Fruit fly (Drosophila melanogaster) whole organism, embryonic: ENCODE measurements around the gene Kr-h1.

Experiments used
- ATbp ChIP-seq: fragments of 200-800 bp; sonication (Bioruptor generic); optimal IDR thresholded peaks from 2 replicates; lab custom pipeline; 2017; ENCODE audit warnings: missing biosample characterization, mild to moderate bottlenecking, missing genetic modification characterization, missing genetic modification reagents
- Aef1 ChIP-seq: fragments of 200-800 bp; sonication (Bioruptor generic); IDR thresholded peaks from 3 replicates; pipeline ENCODE4 v1.3.6; 2022; ENCODE audit warnings: missing biosample characterization, missing genetic modification characterization
- CG10147 ChIP-seq: fragments of 200-800 bp; sonication (Bioruptor generic); optimal IDR thresholded peaks from 2 replicates; lab custom pipeline; 2019; ENCODE audit warnings: missing biosample characterization, mild to moderate bottlenecking, missing genetic modification characterization, moderate library complexity
- CG1024 ChIP-seq: fragments of 200-800 bp; sonication (Bioruptor generic); IDR thresholded peaks from 2 replicates; pipeline ENCODE4 v1.3.6; 2022; ENCODE audit warnings: missing biosample characterization, missing genetic modification characterization
- CG11696 ChIP-seq: fragments of 200-800 bp; sonication (Bioruptor generic); IDR thresholded peaks from 2 replicates; pipeline ENCODE4 v1.3.6; 2022; ENCODE audit warnings: missing biosample characterization, missing genetic modification characterization
- CG12155 ChIP-seq: fragments of 200-800 bp; sonication (Bioruptor generic); optimal IDR thresholded peaks from 3 replicates; lab custom pipeline; 2016; ENCODE audit warnings: missing biosample characterization, missing genetic modification characterization
- CG12391 ChIP-seq: fragments of 200-800 bp; sonication (Bioruptor generic); optimal IDR thresholded peaks from 3 replicates; lab custom pipeline; 2018; ENCODE audit warnings: missing biosample characterization, mild to moderate bottlenecking, missing genetic modification characterization, moderate library complexity
- CG12769 ChIP-seq: fragments of 200-800 bp; sonication (Bioruptor generic); optimal IDR thresholded peaks from 2 replicates; lab custom pipeline; 2019; ENCODE audit warnings: missing biosample characterization, mild to moderate bottlenecking, missing genetic modification characterization, moderate library complexity
- CG12942 ChIP-seq: fragments of 200-800 bp; sonication (Bioruptor generic); optimal IDR thresholded peaks from 3 replicates; lab custom pipeline; 2016; ENCODE audit warnings: missing biosample characterization, missing genetic modification characterization
- CG13123 ChIP-seq: fragments of 200-800 bp; sonication (Bioruptor generic); optimal IDR thresholded peaks from 2 replicates; lab custom pipeline; 2016; ENCODE audit warnings: missing biosample characterization, missing genetic modification characterization
- CG14965 ChIP-seq: fragments of 200-800 bp; sonication (Bioruptor generic); optimal IDR thresholded peaks from 2 replicates; lab custom pipeline; 2016; ENCODE audit warnings: missing biosample characterization, missing genetic modification characterization, borderline replicate concordance
- CG15479 ChIP-seq: fragments of 200-800 bp; sonication (Bioruptor generic); optimal IDR thresholded peaks from 3 replicates; lab custom pipeline; 2019; ENCODE audit warnings: missing biosample characterization, mild to moderate bottlenecking, missing genetic modification characterization, moderate library complexity
- CG17385 ChIP-seq: fragments of 200-800 bp; sonication (Bioruptor generic); optimal IDR thresholded peaks from 3 replicates; lab custom pipeline; 2018; ENCODE audit warnings: missing biosample characterization, mild to moderate bottlenecking, missing genetic modification characterization
- CG30403 ChIP-seq: fragments of 200-800 bp; sonication (Bioruptor generic); optimal IDR thresholded peaks from 3 replicates; lab custom pipeline; 2016; ENCODE audit warnings: missing biosample characterization, missing genetic modification characterization
- CG31388 ChIP-seq: fragments of 200-800 bp; sonication (Bioruptor generic); optimal IDR thresholded peaks from 2 replicates; lab custom pipeline; 2016; ENCODE audit warnings: missing biosample characterization, missing genetic modification characterization
- CG33213 ChIP-seq: fragments of 200-800 bp; sonication (Bioruptor generic); optimal IDR thresholded peaks from 3 replicates; lab custom pipeline; 2016; ENCODE audit warnings: missing biosample characterization, missing genetic modification characterization
- CG3838 ChIP-seq: fragments of 200-800 bp; sonication (Bioruptor generic); optimal IDR thresholded peaks from 3 replicates; lab custom pipeline; 2016; ENCODE audit warnings: missing biosample characterization, missing genetic modification characterization
- CG4282 ChIP-seq: fragments of 200-800 bp; sonication (Bioruptor generic); optimal IDR thresholded peaks from 2 replicates; lab custom pipeline; 2016; ENCODE audit warnings: missing biosample characterization, missing genetic modification characterization
- CG6689 ChIP-seq: fragments of 200-800 bp; sonication (Bioruptor generic); IDR thresholded peaks from 2 replicates; pipeline ENCODE4 v1.3.6; 2022; ENCODE audit warnings: missing biosample characterization, missing genetic modification characterization
- CG7271 ChIP-seq: fragments of 200-800 bp; sonication (Bioruptor generic); optimal IDR thresholded peaks from 2 replicates; lab custom pipeline; 2018; ENCODE audit warnings: missing biosample characterization, mild to moderate bottlenecking, missing genetic modification characterization, moderate library complexity
- CG7372 ChIP-seq: fragments of 200-800 bp; sonication (Bioruptor generic); IDR thresholded peaks from 2 replicates; pipeline ENCODE4 v1.3.6; 2022; ENCODE audit warnings: missing biosample characterization, missing genetic modification characterization
- CG9437 ChIP-seq: fragments of 200-800 bp; sonication (Bioruptor generic); optimal IDR thresholded peaks from 2 replicates; lab custom pipeline; 2018; ENCODE audit warnings: missing biosample characterization, mild to moderate bottlenecking, missing genetic modification characterization
- CG9797 ChIP-seq: fragments of 200-800 bp; sonication (Bioruptor generic); optimal IDR thresholded peaks from 3 replicates; lab custom pipeline; 2018; ENCODE audit warnings: missing biosample characterization, mild to moderate bottlenecking, missing genetic modification characterization
- CrebB ChIP-seq: fragments of 200-800 bp; sonication (Bioruptor generic); optimal IDR thresholded peaks from 3 replicates; lab custom pipeline; 2018; ENCODE audit warnings: missing biosample characterization, mild to moderate bottlenecking, missing genetic modification characterization
- Deaf1 ChIP-seq: fragments of 200-800 bp; optimal IDR thresholded peaks from 3 replicates; lab custom pipeline; 2019; ENCODE audit warnings: missing biosample characterization, mild to moderate bottlenecking, missing genetic modification characterization, moderate library complexity
- Dfd ChIP-seq, 2 experiments: fragments of >200 bp; optimal IDR thresholded peaks; 2 replicates each; lab custom pipeline; 2017; ENCODE audit warnings: missing biosample characterization in 2 of 2, missing genetic modification characterization in 2 of 2
- Dref ChIP-seq: fragments of 200-800 bp; sonication (Bioruptor generic); IDR thresholded peaks from 2 replicates; pipeline ENCODE4 v1.3.6; 2022; ENCODE audit warnings: missing biosample characterization, missing genetic modification characterization
- Drgx ChIP-seq: fragments of 200-800 bp; sonication (Bioruptor generic); IDR thresholded peaks from 2 replicates; pipeline ENCODE4 v1.3.6; 2022; ENCODE audit warnings: missing biosample characterization, missing genetic modification characterization
- Fer2 ChIP-seq: fragments of 200-800 bp; sonication (Bioruptor generic); optimal IDR thresholded peaks from 2 replicates; lab custom pipeline; 2018; ENCODE audit warnings: missing biosample characterization, mild to moderate bottlenecking, missing genetic modification characterization, moderate library complexity
- Fer3 ChIP-seq: fragments of 200-800 bp; sonication (Bioruptor generic); optimal IDR thresholded peaks from 2 replicates; lab custom pipeline; 2018; ENCODE audit warnings: missing biosample characterization, mild to moderate bottlenecking, missing genetic modification characterization, moderate library complexity
- HHEX ChIP-seq: fragments of 200-800 bp; sonication (Bioruptor generic); optimal IDR thresholded peaks from 3 replicates; lab custom pipeline; 2017; ENCODE audit warnings: missing biosample characterization, mild to moderate bottlenecking, missing genetic modification characterization, missing genetic modification reagents
- NC2α ChIP-seq: fragments of 200-800 bp; sonication (Bioruptor generic); optimal IDR thresholded peaks from 2 replicates; lab custom pipeline; 2016; ENCODE audit warnings: missing biosample characterization, missing genetic modification characterization
- Poxn ChIP-seq: fragments of 200-800 bp; sonication (Bioruptor generic); IDR thresholded peaks from 2 replicates; pipeline ENCODE4 v1.3.6; 2022; ENCODE audit warnings: missing biosample characterization, missing genetic modification characterization
- Scr ChIP-seq: fragments of 200-800 bp; sonication (Bioruptor generic); IDR thresholded peaks from 2 replicates; pipeline ENCODE4 v1.3.6; 2022; ENCODE audit warnings: missing biosample characterization, missing genetic modification characterization; ENCODE audit not compliant: partially characterized antibody
- Trl ChIP-seq, 3 experiments: fragments of >200 bp in 2 of 3; fragments of 200-800 bp in 1 of 3; sonication (Bioruptor generic) in 1 of 3; optimal IDR thresholded peaks; 2 replicates in 1 of 3; 3 replicates in 2 of 3; lab custom pipeline; 2016 to 2017; ENCODE audit warnings: missing biosample characterization in 1 of 3, missing genetic modification characterization in 1 of 3
- ara ChIP-seq: fragments of 200-800 bp; sonication (Bioruptor generic); IDR thresholded peaks from 2 replicates; pipeline ENCODE4 v1.3.6; 2022; ENCODE audit warnings: missing biosample characterization, missing genetic modification characterization
- ato ChIP-seq: fragments of 200-800 bp; sonication (Bioruptor generic); IDR thresholded peaks from 2 replicates; pipeline ENCODE4 v1.3.6; 2022; ENCODE audit warnings: missing biosample characterization, missing genetic modification characterization; ENCODE audit not compliant: partially characterized antibody
- dimm ChIP-seq: fragments of 200-800 bp; sonication (Bioruptor generic); IDR thresholded peaks from 2 replicates; pipeline ENCODE4 v1.3.6; 2022; ENCODE audit warnings: missing biosample characterization, missing genetic modification characterization
- dm ChIP-seq: fragments of 200-800 bp; sonication (Bioruptor generic); optimal IDR thresholded peaks from 3 replicates; lab custom pipeline; 2016; ENCODE audit warnings: missing biosample characterization, missing genetic modification characterization
- ewg ChIP-seq: fragments of 200-800 bp; sonication (Bioruptor generic); optimal IDR thresholded peaks from 3 replicates; lab custom pipeline; 2017; ENCODE audit warnings: mild to moderate bottlenecking, missing biosample characterization, missing genetic modification reagents, missing genetic modification characterization
- gfzf ChIP-seq: fragments of 200-800 bp; sonication (Bioruptor generic); optimal IDR thresholded peaks from 2 replicates; lab custom pipeline; 2016; ENCODE audit warnings: missing biosample characterization, mild to moderate bottlenecking, missing genetic modification characterization, moderate library complexity
- gsb ChIP-seq: fragments of 200-800 bp; sonication (Bioruptor generic); IDR thresholded peaks from 2 replicates; pipeline ENCODE4 v1.3.6; 2022; ENCODE audit warnings: missing biosample characterization, missing genetic modification characterization
- h ChIP-seq: fragments of >200 bp; optimal IDR thresholded peaks from 2 replicates; lab custom pipeline; 2017
- kah ChIP-seq: fragments of 200-800 bp; sonication (Bioruptor generic); optimal IDR thresholded peaks from 2 replicates; lab custom pipeline; 2018; ENCODE audit warnings: missing biosample characterization, mild to moderate bottlenecking, missing genetic modification characterization
- mirr ChIP-seq: fragments of 200-800 bp; sonication (Bioruptor generic); optimal IDR thresholded peaks from 3 replicates; lab custom pipeline; 2018; ENCODE audit warnings: missing biosample characterization, mild to moderate bottlenecking, missing genetic modification characterization
- nerfin-1 ChIP-seq: fragments of 200-800 bp; sonication (Bioruptor generic); optimal IDR thresholded peaks from 3 replicates; lab custom pipeline; 2019; ENCODE audit warnings: missing biosample characterization, mild to moderate bottlenecking, missing genetic modification characterization, moderate library complexity
- oc ChIP-seq: fragments of 200-800 bp; sonication (Bioruptor generic); optimal IDR thresholded peaks from 2 replicates; lab custom pipeline; 2018; ENCODE audit warnings: missing biosample characterization, mild to moderate bottlenecking, missing genetic modification characterization, moderate library complexity
- pfk ChIP-seq: fragments of 200-800 bp; sonication (Bioruptor generic); optimal IDR thresholded peaks from 2 replicates; lab custom pipeline; 2018; ENCODE audit warnings: missing biosample characterization, mild to moderate bottlenecking, missing genetic modification characterization, moderate library complexity
- stc ChIP-seq: fragments of 200-800 bp; sonication (Bioruptor generic); IDR thresholded peaks from 2 replicates; pipeline ENCODE4 v1.3.6; 2022; ENCODE audit warnings: missing biosample characterization, missing genetic modification characterization
- toy ChIP-seq: fragments of 200-800 bp; sonication (Bioruptor generic); IDR thresholded peaks from 2 replicates; pipeline ENCODE4 v1.3.6; 2022; ENCODE audit warnings: missing biosample characterization, missing genetic modification characterization
- zfh1 ChIP-seq: fragments of 200-800 bp; sonication (Bioruptor generic); IDR thresholded peaks from 3 replicates; pipeline ENCODE4 v1.3.6; 2022; ENCODE audit warnings: missing biosample characterization, missing genetic modification characterization

The Kr-h1 gene

dm6 chr2L:6124815-6125214 is 42.4 kb downstream of the Kr-h1 start, which contains the start of gene Arpc4 (continued):
- TF ChIP-seq pfk (peak; percentile 93), Drgx (GFP tag; lab: Robert Waterston, UW) (no peak), CG9437 (GFP tag; lab: Kevin White, UChicago) (no peak), ara (no peak; the same call in 1 of the 2 replicates), mirr (GFP tag; lab: Kevin White, UChicago) (no peak), CG7271 (peak; percentile 23), CG10147 (GFP tag; lab: Kevin White, UChicago) (no peak), Dfd (GFP tag; optimal IDR thresholded peaks at IDR 0.05; lab: Kevin White, UChicago) (no peak), gfzf (GFP tag; lab: Kevin White, UChicago) (peak; percentile 80), Dref (GFP tag; lab: Robert Waterston, UW) (0 out of 2 replicates have a peak, but pooled peaks have one; percentile 19), h (no peak), Trl (optimal IDR thresholded peaks at IDR 0.05; lab: Kevin White, UChicago) (no peak), Trl (GFP tag; optimal IDR thresholded peaks at IDR 0.05; lab: Kevin White, UChicago) (peak; percentile 54), CG15479 (GFP tag; lab: Kevin White, UChicago) (no peak), zfh1 (GFP tag; lab: Robert Waterston, UW) (peak; percentile 80), CG3838 (GFP tag; lab: Kevin White, UChicago) (no peak), stc (GFP tag; lab: Robert Waterston, UW) (peak; percentile 28; the same call in 1 of the 2 replicates), CG7372 (GFP tag; lab: Robert Waterston, UW) (peak; percentile 61), dm (GFP tag; lab: Kevin White, UChicago) (peak; percentile 33), kah (no peak), CG17385 (GFP tag; lab: Kevin White, UChicago) (peak; percentile 4), Deaf1 (tag; lab: Kevin White, UChicago) (no peak), dimm (GFP tag; lab: Robert Waterston, UW) (0 out of 2 replicates have a peak, but pooled peaks have one; percentile 19), ewg (GFP tag; lab: Kevin White, UChicago) (peak; percentile 43), CG4282 (GFP tag; lab: Kevin White, UChicago) (no peak), ATbp (GFP tag; lab: Kevin White, UChicago) (no peak), nerfin-1 (tag; lab: Kevin White, UChicago) (peak; percentile 69), CG12942 (GFP tag; lab: Kevin White, UChicago) (peak; percentile 37), CG33213 (GFP tag; lab: Kevin White, UChicago) (peak; percentile 19), NC2α (GFP tag; lab: Kevin White, UChicago) (no peak), Fer2 (tag; lab: Kevin White, UChicago) (no peak), ato (no peak), CG6689 (GFP tag; lab: Robert Waterston, UW) (peak; percentile 51), CG12769 (no peak), oc (no peak), Scr (GFP tag; lab: Robert Waterston, UW) (no peak), Fer3 (peak; percentile 56), CG12391 (peak; percentile 75), CG12155 (GFP tag; lab: Kevin White, UChicago) (peak; percentile 45), CG30403 (peak; percentile 70), CrebB (tag; lab: Kevin White, UChicago) (peak; percentile 21), Poxn (GFP tag; lab: Robert Waterston, UW) (no peak), CG1024 (peak; percentile 69), toy (no peak), gsb (GFP tag; lab: Robert Waterston, UW) (no peak), CG31388 (GFP tag; lab: Kevin White, UChicago) (no peak), HHEX (GFP tag; lab: Kevin White, UChicago) (no peak), CG9797 (GFP tag; lab: Kevin White, UChicago) (peak; percentile 79), CG14965 (GFP tag; lab: Kevin White, UChicago) (no peak), CG11696 (GFP tag; lab: Robert Waterston, UW) (no peak), Aef1 (GFP tag; lab: Robert Waterston, UW) (peak; percentile 73), CG13123 (GFP tag; lab: Kevin White, UChicago) (no peak)
